Fruit fly (Drosophila melanogaster): Measurements from ENCODE around the gene CG11050.

The CG11050 gene

DNA sequence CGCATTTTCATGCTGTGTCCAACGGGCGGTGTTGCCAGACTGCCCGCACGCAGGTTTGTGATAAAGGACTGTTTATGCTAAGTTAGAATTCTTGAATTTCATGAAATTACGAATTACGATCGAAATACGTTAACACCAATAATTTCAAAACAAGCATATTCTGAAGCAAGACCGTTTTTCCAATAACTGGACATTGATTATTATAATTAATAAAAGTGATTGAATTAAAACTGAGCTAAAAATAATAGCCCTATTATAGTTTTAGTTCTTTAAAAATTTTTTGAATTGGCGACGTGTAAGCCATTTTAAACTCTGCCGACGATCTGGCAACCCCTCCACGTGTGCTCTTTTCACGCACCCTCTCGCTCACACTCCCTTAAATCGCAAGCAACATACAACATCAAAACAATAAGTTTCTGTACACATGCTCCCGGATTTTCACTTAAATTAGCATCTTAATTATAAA lies 37.4 kb downstream of the CG11050 start (continued):
- TF ChIP-seq CG2116 (GFP tag; optimal IDR thresholded peaks at IDR 0.05) = peak; percentile 81
- TF ChIP-seq CG33557 (GFP tag; optimal IDR thresholded peaks at IDR 0.05) = peak; percentile 89
- peak; percentile 96 for TF ChIP-seq CG9817 (tag; optimal IDR thresholded peaks at IDR 0.05)
- TF ChIP-seq lab (GFP tag; optimal IDR thresholded peaks at IDR 0.05) = peak; percentile 98
- no peak for TF ChIP-seq D (optimal IDR thresholded peaks at IDR 0.05)
- peak; percentile 93 for TF ChIP-seq D (GFP tag; optimal IDR thresholded peaks at IDR 0.05)
- no peak for TF ChIP-seq CG7963 (GFP tag; IDR thresholded peaks at IDR 0.05; ENCODE audit: partially characterized antibody)
- peak; percentile 90 for TF ChIP-seq psq (GFP tag; optimal IDR thresholded peaks at IDR 0.05)
- TF ChIP-seq D19A (tag; optimal IDR thresholded peaks at IDR 0.05) = peak; percentile 90
- TF ChIP-seq Hr3 (GFP tag; optimal IDR thresholded peaks at IDR 0.05) = peak; percentile 96
- peak; percentile 77 for TF ChIP-seq CG9876 (GFP tag; optimal IDR thresholded peaks at IDR 0.05)
- peak; percentile 97 for TF ChIP-seq CG2678 (tag; optimal IDR thresholded peaks at IDR 0.05)
- peak; percentile 81 for TF ChIP-seq Nf-YB (GFP tag; optimal IDR thresholded peaks at IDR 0.05)
- peak; percentile 85 for TF ChIP-seq NC2β (GFP tag; optimal IDR thresholded peaks at IDR 0.05)
- TF ChIP-seq CG12104 (GFP tag; optimal IDR thresholded peaks at IDR 0.05) = peak; percentile 97
- TF ChIP-seq CG12769 (tag; optimal IDR thresholded peaks at IDR 0.05) = peak; percentile 93
- TF ChIP-seq CG42726 (GFP tag; IDR thresholded peaks at IDR 0.05; ENCODE audit: partially characterized antibody) = no peak
- peak; percentile 93 for TF ChIP-seq CG32767 (GFP tag; IDR thresholded peaks at IDR 0.05)
- peak; percentile 76 for TF ChIP-seq corto (GFP tag; optimal IDR thresholded peaks at IDR 0.05)
- TF ChIP-seq CG6254 (GFP tag; optimal IDR thresholded peaks at IDR 0.05) = peak; percentile 87
- no peak for TF ChIP-seq eve (GFP tag; optimal IDR thresholded peaks at IDR 0.05)
- TF ChIP-seq CG9609 (GFP tag; optimal IDR thresholded peaks at IDR 0.05) = peak; percentile 86
- peak; percentile 86 for TF ChIP-seq emc (GFP tag; optimal IDR thresholded peaks at IDR 0.05)
- TF ChIP-seq wdn (GFP tag; IDR thresholded peaks at IDR 0.05) = peak; percentile 83
- TF ChIP-seq sens-2 (GFP tag; IDR thresholded peaks at IDR 0.05) = peak; percentile 78
- no peak for TF ChIP-seq mld (GFP tag; IDR thresholded peaks at IDR 0.05; ENCODE audit: partially characterized antibody)
- peak; percentile 92 for TF ChIP-seq Fer2 (tag; optimal IDR thresholded peaks at IDR 0.05)
- peak; percentile 88 for TF ChIP-seq CG30431 (GFP tag; optimal IDR thresholded peaks at IDR 0.05)
- TF ChIP-seq Hr39 (optimal IDR thresholded peaks at IDR 0.05) = no peak
- TF ChIP-seq ems (GFP tag; optimal IDR thresholded peaks at IDR 0.05) = peak; percentile 88
- peak in 1 of 2 experiments; percentile 92 for TF ChIP-seq Eip74EF (GFP tag; optimal IDR thresholded peaks at IDR 0.05)

DNA sequence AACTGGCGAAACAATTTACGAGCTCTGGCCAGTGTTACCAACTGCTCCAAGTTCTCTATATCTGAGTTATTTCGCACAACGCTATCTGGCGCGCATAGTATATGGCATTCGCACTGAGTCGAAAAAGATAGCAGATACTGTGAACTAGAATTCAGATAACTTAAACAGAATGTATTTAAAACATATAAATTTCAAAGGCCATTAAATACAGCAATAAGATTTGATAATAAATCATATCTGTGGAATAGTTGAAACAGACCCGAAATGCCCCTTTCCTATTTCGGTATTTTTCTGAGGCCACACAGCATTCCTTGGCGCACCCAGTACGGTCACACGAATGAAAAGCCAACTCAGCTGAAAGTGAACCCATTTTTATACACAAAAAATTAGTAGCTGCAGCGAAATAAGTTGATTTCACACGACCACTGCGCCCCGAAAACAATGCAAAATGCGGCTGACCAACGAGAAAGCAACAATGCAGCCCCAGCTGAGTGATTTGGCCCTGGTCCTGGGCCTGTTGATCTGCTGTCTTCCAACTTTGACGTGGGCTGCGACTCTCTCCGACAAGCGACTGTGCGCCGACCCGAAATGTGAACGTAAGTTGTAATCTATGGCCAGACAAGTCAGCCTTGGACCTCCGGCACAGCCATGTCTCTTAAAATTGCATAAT lies 38.4 kb downstream of the CG11050 start, which contains the start of the genes CG31635 and Tango1:
TSS of gene CG31635 (minus strand) at position 30 of the 670 bp plus-strand sequence.
TSS of gene Tango1 (plus strand) at position 304 of the 670 bp plus-strand sequence.
- TF ChIP-seq Antp (GFP tag; optimal IDR thresholded peaks at IDR 0.05) (peak; percentile 13), dysf (GFP tag; IDR thresholded peaks at IDR 0.05) (0 out of 3 replicates have a peak, but pooled peaks have one; percentile 22), Xrp1 (GFP tag; IDR thresholded peaks at IDR 0.05) (0 out of 2 replicates have a peak, but pooled peaks have one; percentile 24), CG7928 (GFP tag; optimal IDR thresholded peaks at IDR 0.05) (peak; percentile 13), Ets97D (GFP tag; optimal IDR thresholded peaks at IDR 0.05) (peak; percentile 75), CG18764 (GFP tag; optimal IDR thresholded peaks at IDR 0.05) (no peak), CG7556 (GFP tag; optimal IDR thresholded peaks at IDR 0.05) (no peak), so (GFP tag; IDR thresholded peaks at IDR 0.05) (no peak), CG30431 (GFP tag; optimal IDR thresholded peaks at IDR 0.05) (no peak), ewg (GFP tag; optimal IDR thresholded peaks at IDR 0.05) (no peak), schlank (tag; optimal IDR thresholded peaks at IDR 0.05) (no peak), CG11695 (GFP tag; IDR thresholded peaks at IDR 0.05) (no peak), usp (GFP tag; optimal IDR thresholded peaks at IDR 0.05) (no peak), E2f1 (GFP tag; IDR thresholded peaks at IDR 0.05) (peak; percentile 19; the same call in 1 of the 2 replicates), repo (GFP tag; optimal IDR thresholded peaks at IDR 0.05) (no peak), CG13424 (tag; optimal IDR thresholded peaks at IDR 0.05) (peak; percentile 7), CG5953 (GFP tag; IDR thresholded peaks at IDR 0.05) (no peak), Trl (optimal IDR thresholded peaks at IDR 0.05) (no peak), Trl (GFP tag; optimal IDR thresholded peaks at IDR 0.05) (no peak), Rfx (GFP tag; IDR thresholded peaks at IDR 0.05) (no peak; the same call in 1 of the 2 replicates), CG11247 (GFP tag; IDR thresholded peaks at IDR 0.05) (no peak)

All from whole organism, embryonic.